Worm (Caenorhabditis elegans): ENCODE data around the gene K11H12.9.

DNA sequence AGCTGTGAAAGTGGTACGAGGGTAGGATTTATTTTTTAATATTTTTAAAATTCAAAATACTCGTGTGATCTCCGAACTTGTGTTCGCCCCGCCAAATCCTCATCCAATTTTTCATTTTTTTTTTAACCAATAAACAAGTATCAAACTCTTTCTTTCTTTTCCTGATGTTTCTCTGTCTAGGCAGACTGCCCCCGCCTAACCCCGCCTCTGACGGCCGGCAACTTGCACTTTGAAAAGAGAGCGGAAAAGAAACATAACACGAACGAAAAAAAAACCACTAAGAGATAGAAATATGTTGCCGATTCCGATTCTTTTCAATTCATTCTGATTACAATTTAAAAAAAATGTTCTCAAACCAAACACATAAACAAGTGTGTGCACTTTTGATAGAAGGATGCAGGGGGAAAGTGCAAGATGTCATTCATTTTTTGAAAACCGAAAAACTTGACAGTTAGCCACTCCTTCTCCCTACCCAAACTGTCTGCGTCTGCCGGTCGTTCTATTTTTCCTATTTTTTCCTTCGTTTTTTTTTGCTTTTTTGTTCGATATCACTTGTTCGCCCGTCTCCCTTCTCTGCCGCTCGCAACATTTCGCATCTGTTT, 23.4 kb upstream of the K11H12.9 start:
- TF ChIP-seq unc-39 (tag; optimal IDR thresholded peaks at IDR 0.05), result no peak
- TF ChIP-seq unc-62 (GFP tag; optimal IDR thresholded peaks at IDR 0.05), result no peak
- no peak for TF ChIP-seq snpc-4 (tag; optimal IDR thresholded peaks at IDR 0.05)
- no peak for TF ChIP-seq zag-1 (tag; optimal IDR thresholded peaks at IDR 0.05)
- TF ChIP-seq sma-3 (GFP tag; optimal IDR thresholded peaks at IDR 0.05), result no peak
- no peak for TF ChIP-seq lin-39 (tag; optimal IDR thresholded peaks at IDR 0.05)
- TF ChIP-seq fos-1 (tag; optimal IDR thresholded peaks at IDR 0.05), result no peak
- no peak for TF ChIP-seq ama-1 (optimal IDR thresholded peaks at IDR 0.05)
- TF ChIP-seq mdl-1 (tag; optimal IDR thresholded peaks at IDR 0.05), result no peak
- no peak for TF ChIP-seq skn-1 (tag; optimal IDR thresholded peaks at IDR 0.05)
- TF ChIP-seq mbf-1 (tag; optimal IDR thresholded peaks at IDR 0.05), result no peak
- TF ChIP-seq elt-3 (tag; optimal IDR thresholded peaks at IDR 0.05), result no peak
- no peak for TF ChIP-seq ceh-82 (tag; optimal IDR thresholded peaks at IDR 0.05)
